Fruit fly (Drosophila melanogaster): Measurements from ENCODE around the gene Hsp27.

Gene Hsp27

DNA sequence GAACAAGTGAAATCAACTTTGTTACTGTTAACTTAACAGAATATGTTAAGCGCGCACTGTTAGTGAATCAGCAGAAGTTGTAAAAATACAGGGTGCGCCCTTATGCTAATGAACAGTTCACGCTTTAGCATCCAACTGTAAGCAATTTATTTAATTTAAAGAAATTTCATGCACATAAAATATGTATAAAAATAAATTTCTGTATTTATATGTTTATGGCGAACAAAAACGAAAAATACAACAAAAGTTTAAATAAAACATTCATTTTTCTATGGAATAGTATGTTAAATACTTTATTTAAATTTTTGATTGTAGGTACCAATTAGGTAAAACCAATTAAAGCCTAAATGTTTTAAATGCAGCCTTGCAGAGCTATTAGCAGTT, 40.7 kb downstream of the Hsp27 start (continued):
- TF ChIP-seq CG18599 (GFP tag; optimal IDR thresholded peaks at IDR 0.05) (peak; percentile 47), Atf3 (GFP tag; optimal IDR thresholded peaks at IDR 0.05) (no peak), CG2129 (GFP tag; IDR thresholded peaks at IDR 0.05; ENCODE audit: partially characterized antibody) (no peak), run (tag; optimal IDR thresholded peaks at IDR 0.05) (no peak), CG15514 (GFP tag; optimal IDR thresholded peaks at IDR 0.05) (peak; percentile 20), chif (GFP tag; optimal IDR thresholded peaks at IDR 0.05) (no peak), CG8388 (GFP tag; optimal IDR thresholded peaks at IDR 0.05) (peak; percentile 52), Ssrp (tag; optimal IDR thresholded peaks at IDR 0.05) (no peak), Lim3 (GFP tag; IDR thresholded peaks at IDR 0.05) (no peak), CG8478 (optimal IDR thresholded peaks at IDR 0.05) (no peak), CG7987 (GFP tag; optimal IDR thresholded peaks at IDR 0.05) (no peak), btn (GFP tag; optimal IDR thresholded peaks at IDR 0.05) (no peak), Aef1 (GFP tag; IDR thresholded peaks at IDR 0.05) (no peak), croc (GFP tag; conservative IDR thresholded peaks at IDR 0.05) (no peak), Fer2 (tag; optimal IDR thresholded peaks at IDR 0.05) (no peak), disco-r (GFP tag; optimal IDR thresholded peaks at IDR 0.05) (no peak), TFAM (GFP tag; optimal IDR thresholded peaks at IDR 0.05) (no peak), dati (GFP tag; IDR thresholded peaks at IDR 0.05) (no peak), bsh (GFP tag; optimal IDR thresholded peaks at IDR 0.05) (peak in 1 of 2 experiments; percentile 61), Abd-B (GFP tag; optimal IDR thresholded peaks at IDR 0.05) (no peak), gro (GFP tag; optimal IDR thresholded peaks at IDR 0.05) (no peak), Hmr (GFP tag; optimal IDR thresholded peaks at IDR 0.05) (peak; percentile 40), CG13894 (tag; optimal IDR thresholded peaks at IDR 0.05) (no peak), ems (GFP tag; optimal IDR thresholded peaks at IDR 0.05) (no peak), sob (GFP tag; IDR thresholded peaks at IDR 0.05) (no peak), CG11695 (GFP tag; IDR thresholded peaks at IDR 0.05) (peak; percentile 56; the same call in 2 of the 3 replicates), CG12104 (GFP tag; optimal IDR thresholded peaks at IDR 0.05) (no peak), grau (tag; optimal IDR thresholded peaks at IDR 0.05) (peak; percentile 63), zen (tag; optimal IDR thresholded peaks at IDR 0.05) (no peak), hbn (GFP tag; IDR thresholded peaks at IDR 0.05; ENCODE audit: partially characterized antibody) (no peak), Mad (GFP tag; optimal IDR thresholded peaks at IDR 0.05) (no peak), tap (tag; optimal IDR thresholded peaks at IDR 0.05) (peak; percentile 61), Sry-δ (GFP tag; optimal IDR thresholded peaks at IDR 0.05) (no peak), CG4328 (GFP tag; optimal IDR thresholded peaks at IDR 0.05) (no peak), CG2875 (GFP tag; optimal IDR thresholded peaks at IDR 0.05) (no peak), CG14441 (GFP tag; IDR thresholded peaks at IDR 0.05) (no peak), Ravus (GFP tag; IDR thresholded peaks at IDR 0.05) (no peak), CG4820 (GFP tag; optimal IDR thresholded peaks at IDR 0.05) (no peak), CG9876 (GFP tag; optimal IDR thresholded peaks at IDR 0.05) (no peak), wek (GFP tag; optimal IDR thresholded peaks at IDR 0.05) (no peak), fu2 (GFP tag; optimal IDR thresholded peaks at IDR 0.05) (no peak), Max (GFP tag; optimal IDR thresholded peaks at IDR 0.05) (peak; percentile 4), CG12391 (tag; optimal IDR thresholded peaks at IDR 0.05) (peak; percentile 56), repo (GFP tag; optimal IDR thresholded peaks at IDR 0.05) (no peak), CG12071 (GFP tag; optimal IDR thresholded peaks at IDR 0.05) (peak; percentile 5), Jarid2 (GFP tag; optimal IDR thresholded peaks at IDR 0.05) (no peak), Bteb2 (GFP tag; optimal IDR thresholded peaks at IDR 0.05) (no peak), ac (GFP tag; optimal IDR thresholded peaks at IDR 0.05) (no peak), tio (GFP tag; optimal IDR thresholded peaks at IDR 0.05) (no peak), YL-1 (GFP tag; optimal IDR thresholded peaks at IDR 0.05) (no peak), mam (GFP tag; optimal IDR thresholded peaks at IDR 0.05) (no peak), az2 (GFP tag; optimal IDR thresholded peaks at IDR 0.05) (no peak)
